Worm (Caenorhabditis elegans) whole organism, late embryonic: ENCODE results near the gene F40F11.3.
A peak's percentile ranks its signal among the peaks of the same experiment; 100 is the strongest.

ENCODE experiments used
- ahr-1 ChIP-seq: sonication (generic microtip); optimal IDR thresholded peaks from 2 replicates; lab custom pipeline; 2016; ENCODE audit warnings: missing genetic modification characterization, missing compliant biosample characterization
- ama-1 ChIP-seq: fragments of 150-350 bp; optimal IDR thresholded peaks from 2 replicates; lab custom pipeline; 2014
- ceh-22 ChIP-seq: sonication (generic microtip); optimal IDR thresholded peaks from 2 replicates; lab custom pipeline; 2017; ENCODE audit warnings: missing biosample characterization, missing genetic modification characterization
- ceh-34 ChIP-seq: sonication (generic microtip); optimal IDR thresholded peaks from 2 replicates; lab custom pipeline; 2016; ENCODE audit warnings: mild to moderate bottlenecking, missing genetic modification characterization, missing compliant biosample characterization
- ceh-9 ChIP-seq: sonication (generic microtip); optimal IDR thresholded peaks from 2 replicates; lab custom pipeline; 2016; ENCODE audit warnings: mild to moderate bottlenecking, missing genetic modification characterization, inconsistent platforms, missing compliant biosample characterization
- che-1 ChIP-seq: sonication (generic microtip); optimal IDR thresholded peaks from 2 replicates; lab custom pipeline; 2016; ENCODE audit warnings: mild to moderate bottlenecking, missing genetic modification characterization, missing compliant biosample characterization
- ets-4 ChIP-seq: sonication (generic microtip); optimal IDR thresholded peaks from 2 replicates; lab custom pipeline; 2016; ENCODE audit warnings: missing genetic modification characterization, missing compliant biosample characterization
- fkh-10 ChIP-seq: fragments of 150-350 bp; optimal IDR thresholded peaks from 2 replicates; lab custom pipeline; 2014; ENCODE audit warnings: missing biosample characterization, missing genetic modification reagents, missing genetic modification characterization
- nfya-1 ChIP-seq: sonication (generic microtip); optimal IDR thresholded peaks from 2 replicates; lab custom pipeline; 2017; ENCODE audit warnings: missing genetic modification characterization, mild to moderate bottlenecking, missing compliant biosample characterization, antibody characterized with exemption, moderate library complexity
- nhr-11 ChIP-seq: fragments of 150-350 bp; optimal IDR thresholded peaks from 2 replicates; lab custom pipeline; 2014; ENCODE audit warnings: missing biosample characterization, missing genetic modification characterization
- pha-4 ChIP-seq: fragments of 150-350 bp; optimal IDR thresholded peaks from 2 replicates; lab custom pipeline; 2018; ENCODE audit warnings: missing biosample characterization, missing genetic modification reagents, missing genetic modification characterization
- unc-55 ChIP-seq: sonication (generic microtip); optimal IDR thresholded peaks from 2 replicates; lab custom pipeline; 2017; ENCODE audit warnings: missing biosample characterization, missing genetic modification reagents, missing genetic modification characterization

DNA sequence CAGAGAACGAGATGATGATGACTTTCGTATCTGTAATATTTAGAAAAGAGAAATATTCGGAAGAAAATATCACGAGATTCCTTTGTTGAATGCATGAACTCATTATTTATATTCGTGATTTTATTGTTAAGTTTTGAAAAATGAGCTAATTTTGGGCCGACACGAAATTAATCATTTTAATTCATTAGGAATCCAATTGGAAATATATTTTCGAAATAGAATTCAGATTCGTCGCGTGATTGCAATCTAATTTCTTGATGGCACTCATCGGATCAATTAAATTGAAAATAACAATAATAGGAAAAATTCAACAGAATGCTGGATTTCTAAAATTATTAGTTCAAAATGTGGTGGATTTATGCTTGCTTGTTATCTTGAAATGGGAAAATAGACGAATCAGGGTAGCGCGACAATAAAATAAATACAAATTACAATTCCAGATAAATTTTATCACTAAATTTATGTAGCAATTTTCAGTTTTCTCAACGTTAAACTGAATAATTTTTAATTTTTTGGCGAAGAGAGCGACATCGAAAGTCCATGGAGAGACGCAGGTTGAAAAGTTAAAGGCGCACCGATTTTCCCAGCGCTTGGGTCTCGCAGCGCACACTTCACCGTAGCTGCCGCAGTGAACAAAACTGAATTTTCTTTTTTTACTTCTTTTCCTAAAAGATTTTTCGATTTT lies 8.1 kb upstream of the F40F11.3 start:
- peak; percentile 37 for TF ChIP-seq ama-1
- TF ChIP-seq nfya-1 (tag; lab: Kevin White, UChicago), result peak; percentile 67
- no peak for TF ChIP-seq ahr-1 (tag; lab: Kevin White, UChicago)
- TF ChIP-seq unc-55 (GFP tag; lab: Kevin White, UChicago), result peak; percentile 47
- TF ChIP-seq nhr-11 (tag; lab: Kevin White, UChicago), result no peak
- no peak for TF ChIP-seq ceh-9
- TF ChIP-seq ceh-22 (tag; lab: Kevin White, UChicago), result no peak
- no peak for TF ChIP-seq ets-4
- peak; percentile 43 for TF ChIP-seq che-1 (tag; lab: Kevin White, UChicago)
- TF ChIP-seq ceh-34, result peak; percentile 13
- no peak for TF ChIP-seq fkh-10 (GFP tag; lab: Kevin White, UChicago)
- TF ChIP-seq pha-4 (tag; lab: Kevin White, UChicago), result no peak
